Worm (Caenorhabditis elegans) whole organism, midembryonic: ENCODE data around the gene oig-3.

ENCODE experiments used
- T22C8.4 ChIP-seq: fragments of 200-800 bp; sonication (Bioruptor generic); IDR thresholded peaks from 2 replicates; pipeline ENCODE4 v1.3.6; 2022; ENCODE audit warnings: missing genetic modification characterization, missing compliant biosample characterization
- cog-1 ChIP-seq: sonication (generic microtip); optimal IDR thresholded peaks from 2 replicates; lab custom pipeline; 2016; ENCODE audit warnings: missing genetic modification characterization, missing compliant biosample characterization
- flt-1 ChIP-seq: fragments of 200-800 bp; sonication (Bioruptor generic); IDR thresholded peaks from 2 replicates; pipeline ENCODE4 v1.3.6; 2022; ENCODE audit warnings: missing genetic modification characterization, missing compliant biosample characterization
- klf-2 ChIP-seq: fragments of 200-800 bp; sonication (Bioruptor generic); conservative IDR thresholded peaks from 2 replicates; pipeline ENCODE4 v1.3.6; 2022; ENCODE audit warnings: missing genetic modification reagents, missing genetic modification characterization, missing compliant biosample characterization
- med-1 ChIP-seq: sonication (generic microtip); optimal IDR thresholded peaks from 2 replicates; lab custom pipeline; 2017; ENCODE audit warnings: missing genetic modification characterization, mild to moderate bottlenecking, missing compliant biosample characterization, antibody characterized with exemption, missing genetic modification reagents; ENCODE audit not compliant: insufficient read depth
- ref-1 ChIP-seq: fragments of 200-800 bp; sonication (Bioruptor generic); conservative IDR thresholded peaks from 2 replicates; pipeline ENCODE4 v1.3.6; 2022; ENCODE audit warnings: missing genetic modification reagents, missing genetic modification characterization, missing compliant biosample characterization
- tab-1 ChIP-seq: fragments of 200-800 bp; sonication (Bioruptor generic); IDR thresholded peaks from 2 replicates; pipeline ENCODE4 v1.3.6; 2022; ENCODE audit warnings: missing genetic modification characterization, missing compliant biosample characterization
- ztf-23 ChIP-seq: fragments of 200-800 bp; sonication (Bioruptor generic); IDR thresholded peaks from 2 replicates; pipeline ENCODE4 v1.3.6; 2022; ENCODE audit warnings: missing genetic modification reagents, missing genetic modification characterization, missing compliant biosample characterization
- ztf-29 ChIP-seq: fragments of 200-800 bp; sonication (Bioruptor generic); IDR thresholded peaks from 2 replicates; pipeline ENCODE4 v1.3.6; 2022; ENCODE audit warnings: missing genetic modification reagents, missing genetic modification characterization, missing compliant biosample characterization

Gene oig-3

DNA sequence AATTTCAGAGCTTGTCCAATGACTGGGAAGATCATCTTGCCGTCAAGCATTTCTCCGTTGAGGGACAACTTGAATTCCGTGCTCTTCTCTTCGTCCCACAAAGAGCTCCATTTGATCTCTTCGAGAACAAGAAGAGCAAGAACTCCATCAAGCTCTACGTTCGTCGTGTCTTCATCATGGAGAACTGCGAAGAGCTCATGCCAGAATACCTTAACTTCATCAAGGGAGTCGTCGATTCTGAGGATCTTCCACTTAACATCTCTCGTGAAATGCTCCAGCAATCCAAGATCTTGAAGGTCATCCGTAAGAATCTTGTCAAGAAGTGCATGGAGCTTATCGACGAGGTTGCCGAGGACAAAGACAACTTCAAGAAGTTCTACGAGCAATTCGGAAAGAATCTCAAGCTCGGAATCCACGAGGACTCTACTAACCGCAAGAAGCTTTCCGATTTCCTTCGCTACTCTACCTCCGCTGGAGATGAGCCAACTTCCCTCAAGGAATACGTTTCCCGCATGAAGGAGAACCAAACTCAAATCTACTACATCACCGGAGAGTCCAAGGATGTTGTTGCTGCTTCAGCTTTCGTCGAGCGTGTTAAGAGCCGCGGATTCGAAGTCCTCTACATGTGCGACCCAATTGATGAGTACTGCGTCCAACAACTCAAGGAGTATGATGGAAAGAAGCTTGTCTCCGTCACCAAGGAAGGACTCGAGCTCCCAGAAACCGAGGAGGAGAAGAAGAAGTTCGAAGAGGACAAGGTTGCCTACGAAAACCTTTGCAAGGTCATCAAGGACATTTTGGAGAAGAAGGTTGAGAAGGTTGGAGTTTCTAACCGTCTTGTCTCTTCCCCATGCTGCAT, 42.1 kb upstream of the oig-3 start:
- no peak for TF ChIP-seq tab-1
- no peak for TF ChIP-seq flt-1
- TF ChIP-seq cog-1 (tag; lab: Kevin White, UChicago), result no peak
- no peak for TF ChIP-seq ztf-29 (GFP tag; lab: Robert Waterston, UW)
- no peak for TF ChIP-seq klf-2 (GFP tag; lab: Robert Waterston, UW)
- no peak for TF ChIP-seq ref-1 (GFP tag; lab: Robert Waterston, UW)
- no peak for TF ChIP-seq T22C8.4 (GFP tag; lab: Robert Waterston, UW)
- TF ChIP-seq ztf-23 (GFP tag; lab: Robert Waterston, UW), result no peak
- TF ChIP-seq med-1 (GFP tag; lab: Kevin White, UChicago), result no peak

DNA sequence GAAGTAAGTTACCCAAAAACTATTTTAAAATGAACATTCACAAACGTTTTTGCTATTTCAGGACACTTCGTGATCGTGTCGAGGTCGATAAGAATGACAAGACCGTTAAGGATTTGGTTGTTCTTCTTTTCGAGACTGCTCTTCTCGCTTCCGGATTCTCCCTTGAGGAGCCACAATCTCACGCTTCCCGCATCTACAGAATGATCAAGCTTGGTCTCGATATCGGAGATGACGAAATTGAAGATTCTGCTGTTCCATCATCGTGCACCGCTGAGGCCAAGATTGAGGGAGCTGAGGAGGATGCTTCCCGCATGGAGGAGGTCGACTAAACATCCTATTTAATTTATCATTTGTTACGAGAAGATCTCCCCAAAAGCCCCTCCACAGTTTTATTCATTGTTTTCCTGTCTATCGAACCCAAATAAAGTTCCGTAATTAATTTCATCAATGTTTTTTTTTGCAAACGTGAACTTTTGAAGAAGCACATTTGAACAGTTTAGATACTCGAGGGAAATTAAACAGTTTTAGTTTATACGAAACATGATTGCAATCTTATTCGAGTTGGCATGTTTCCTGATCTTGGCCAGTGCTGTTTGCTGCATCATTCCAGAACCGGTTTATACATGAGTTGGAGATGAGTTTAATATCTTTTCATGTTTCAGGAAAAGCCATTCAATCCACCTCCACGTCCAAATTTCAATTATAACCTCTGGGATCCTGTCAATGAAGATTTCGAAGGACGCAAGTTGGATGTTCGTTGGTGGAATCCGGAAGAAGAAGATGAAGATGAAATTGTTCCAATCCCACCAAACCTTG, 41.1 kb upstream of the oig-3 start, which contains the start of gene C47E8.11:
C47E8.11 (plus strand) TSS at position 520 of the 816 bp plus-strand sequence.
- TF ChIP-seq flt-1, result no peak
- no peak for TF ChIP-seq ref-1 (GFP tag; lab: Robert Waterston, UW)
- TF ChIP-seq cog-1 (tag; lab: Kevin White, UChicago), result no peak
- no peak for TF ChIP-seq tab-1
- no peak for TF ChIP-seq med-1 (GFP tag; lab: Kevin White, UChicago)
- no peak for TF ChIP-seq ztf-29 (GFP tag; lab: Robert Waterston, UW)
- TF ChIP-seq T22C8.4 (GFP tag; lab: Robert Waterston, UW), result no peak

- TF ChIP-seq tab-1 (peak; percentile 79), cog-1 (tag; lab: Kevin White, UChicago) (no peak), flt-1 (peak; percentile 88), med-1 (GFP tag; lab: Kevin White, UChicago) (peak; percentile 2), T22C8.4 (GFP tag; lab: Robert Waterston, UW) (peak; percentile 34; the same call in 1 of the 2 replicates), ztf-23 (GFP tag; lab: Robert Waterston, UW) (no peak), klf-2 (GFP tag; lab: Robert Waterston, UW) (0 out of 2 replicates have a peak, but pooled peaks have one; percentile 61), ref-1 (GFP tag; lab: Robert Waterston, UW) (no peak), ztf-29 (GFP tag; lab: Robert Waterston, UW) (no peak)
These were observed 40.2 kb upstream of the oig-3 start, which contains the start of gene gasr-8 for ce11 chrV:14689060-14689750. Gene gasr-8 (plus strand): TSS chrV:14689110.

ce11 chrV:14695713-14696112, 33.7 kb upstream of the oig-3 start:
- no peak for TF ChIP-seq ztf-23 (GFP tag; lab: Robert Waterston, UW)
- no peak for TF ChIP-seq flt-1
- no peak for TF ChIP-seq tab-1
- TF ChIP-seq klf-2 (GFP tag; lab: Robert Waterston, UW), result no peak
- TF ChIP-seq T22C8.4 (GFP tag; lab: Robert Waterston, UW), result no peak
- no peak for TF ChIP-seq med-1 (GFP tag; lab: Kevin White, UChicago)
- no peak for TF ChIP-seq ztf-29 (GFP tag; lab: Robert Waterston, UW)
- TF ChIP-seq cog-1 (tag; lab: Kevin White, UChicago), result no peak
- no peak for TF ChIP-seq ref-1 (GFP tag; lab: Robert Waterston, UW)

ce11 chrV:14696604-14697307, 32.7 kb upstream of the oig-3 start, which contains the start of gene unc-112:
Gene unc-112 (minus strand): TSS chrV:14696654.
- no peak for TF ChIP-seq med-1 (GFP tag; lab: Kevin White, UChicago)
- no peak for TF ChIP-seq ref-1 (GFP tag; lab: Robert Waterston, UW)
- no peak for TF ChIP-seq T22C8.4 (GFP tag; lab: Robert Waterston, UW)
- no peak for TF ChIP-seq tab-1
- TF ChIP-seq flt-1, result 0 out of 2 replicates have a peak, but pooled peaks have one; percentile 11
- 0 out of 2 replicates have a peak, but pooled peaks have one; percentile 38 for TF ChIP-seq klf-2 (GFP tag; lab: Robert Waterston, UW)
- TF ChIP-seq cog-1 (tag; lab: Kevin White, UChicago), result peak; percentile 92
- peak; percentile 66; the same call in 1 of the 2 replicates for TF ChIP-seq ztf-23 (GFP tag; lab: Robert Waterston, UW)
- 0 out of 2 replicates have a peak, but pooled peaks have one; percentile 31 for TF ChIP-seq ztf-29 (GFP tag; lab: Robert Waterston, UW)

ce11 chrV:14698005-14698404, 31.4 kb upstream of the oig-3 start:
- TF ChIP-seq ztf-29 (GFP tag; lab: Robert Waterston, UW) (no peak), tab-1 (no peak), med-1 (GFP tag; lab: Kevin White, UChicago) (no peak), klf-2 (GFP tag; lab: Robert Waterston, UW) (no peak), T22C8.4 (GFP tag; lab: Robert Waterston, UW) (no peak), ref-1 (GFP tag; lab: Robert Waterston, UW) (no peak), ztf-23 (GFP tag; lab: Robert Waterston, UW) (no peak), flt-1 (no peak), cog-1 (tag; lab: Kevin White, UChicago) (no peak)

DNA sequence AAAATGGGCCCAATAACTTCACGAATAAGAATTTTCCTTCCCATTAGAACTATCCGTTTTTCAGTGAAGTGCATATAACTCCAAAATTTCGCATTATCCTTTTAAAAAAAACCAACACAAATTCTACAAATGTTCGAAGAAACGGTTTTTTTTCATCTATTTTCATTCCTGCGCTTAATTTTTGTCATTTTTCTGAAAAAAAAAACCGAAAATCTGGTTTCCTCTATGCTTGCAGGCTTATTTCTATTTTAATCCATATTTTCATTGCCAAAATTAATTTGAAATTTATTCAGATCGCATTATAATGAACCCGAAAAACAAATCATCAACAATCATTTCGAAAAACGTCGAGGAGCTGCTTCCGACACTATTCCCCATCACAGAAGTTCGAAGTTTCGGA, 30.8 kb upstream of the oig-3 start, which contains the start of gene set-5:
set-5 (plus strand) TSS at position 301 of the 400 bp plus-strand sequence.
- TF ChIP-seq T22C8.4 (GFP tag; lab: Robert Waterston, UW) (no peak), ztf-29 (GFP tag; lab: Robert Waterston, UW) (no peak), klf-2 (GFP tag; lab: Robert Waterston, UW) (no peak), tab-1 (no peak), cog-1 (tag; lab: Kevin White, UChicago) (no peak), flt-1 (no peak), med-1 (GFP tag; lab: Kevin White, UChicago) (no peak), ztf-23 (GFP tag; lab: Robert Waterston, UW) (no peak)
